Worm (Caenorhabditis elegans) whole organism, midembryonic: Measurements from ENCODE around the gene Y62E10A.20.

Experiments used
- flt-1 ChIP-seq: fragments of 200-800 bp; sonication (Bioruptor generic); IDR thresholded peaks from 2 replicates; pipeline ENCODE4 v1.3.6; 2022; ENCODE audit warnings: missing genetic modification characterization, missing compliant biosample characterization
- tab-1 ChIP-seq: fragments of 200-800 bp; sonication (Bioruptor generic); IDR thresholded peaks from 2 replicates; pipeline ENCODE4 v1.3.6; 2022; ENCODE audit warnings: missing genetic modification characterization, missing compliant biosample characterization

- no peak for TF ChIP-seq tab-1 (GFP tag; lab: Robert Waterston, UW)
- no peak for TF ChIP-seq flt-1 (GFP tag; lab: Robert Waterston, UW)
Observed at ce11 chrIV:13347232-13347715, 38.6 kb downstream of the Y62E10A.20 start, which contains the start of gene W02A2.9.
